Fruit fly (Drosophila melanogaster) whole organism, pupa: Measurements from ENCODE around the gene CG13113.

Experiments
- CG32121 ChIP-seq: fragments of 200-800 bp; sonication (Bioruptor generic); IDR thresholded peaks from 2 replicates; pipeline ENCODE4 v1.3.6; 2022; ENCODE audit warnings: missing biosample characterization, missing genetic modification characterization
- CG34367 ChIP-seq: fragments of 200-800 bp; sonication (Bioruptor generic); optimal IDR thresholded peaks from 2 replicates; lab custom pipeline; 2018; ENCODE audit warnings: missing biosample characterization, mild to moderate bottlenecking, missing genetic modification characterization
- CG4496 ChIP-seq: fragments of 200-800 bp; sonication (Bioruptor generic); IDR thresholded peaks from 3 replicates; pipeline ENCODE4 v1.3.6; 2022; ENCODE audit warnings: missing biosample characterization, missing genetic modification characterization
- CG9948 ChIP-seq: fragments of 200-800 bp; sonication (Bioruptor generic); optimal IDR thresholded peaks from 2 replicates; lab custom pipeline; 2018; ENCODE audit warnings: missing biosample characterization, mild to moderate bottlenecking, missing genetic modification characterization, moderate library complexity
- D1 ChIP-seq: fragments of 200-800 bp; sonication (Bioruptor generic); optimal IDR thresholded peaks from 2 replicates; lab custom pipeline; 2018; ENCODE audit warnings: missing biosample characterization, mild to moderate bottlenecking, missing genetic modification characterization, moderate library complexity
- EcR ChIP-seq: fragments of 200-800 bp; sonication (Bioruptor generic); optimal IDR thresholded peaks from 3 replicates; lab custom pipeline; 2019; ENCODE audit warnings: missing biosample characterization, missing genetic modification characterization, mild to moderate bottlenecking, moderate library complexity, missing genetic modification reagents

DNA sequence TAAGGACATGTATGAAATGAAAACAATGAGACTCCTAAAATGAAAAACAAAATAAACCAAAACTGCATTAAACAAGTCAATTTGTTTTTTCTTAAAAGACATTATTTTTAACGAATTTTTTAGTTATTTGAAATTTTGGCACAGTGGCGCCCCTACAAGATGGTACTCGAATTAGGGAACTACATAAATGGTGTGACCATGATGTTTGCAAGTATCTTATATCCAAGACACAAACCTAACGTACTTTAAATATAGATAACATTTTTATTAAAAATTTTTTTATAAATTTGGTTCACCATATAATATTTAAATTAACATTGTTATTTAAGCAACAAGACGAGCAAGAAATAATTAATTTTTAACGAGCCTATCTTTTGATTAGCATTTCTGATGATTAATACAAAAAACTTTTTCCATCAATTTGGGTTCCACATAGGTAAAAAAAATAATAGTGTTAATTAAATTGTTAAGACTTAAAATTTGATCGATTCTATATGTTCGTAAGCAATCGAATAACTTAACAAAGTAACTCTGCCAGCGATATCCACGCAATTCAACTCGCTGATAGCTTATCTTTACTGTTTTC is 3.9 kb upstream of the CG13113 start, which contains the start of gene CG17855:
- no peak for TF ChIP-seq CG4496 (GFP tag; lab: Robert Waterston, UW)
- peak; percentile 86 for TF ChIP-seq D1
- no peak for TF ChIP-seq CG34367 (tag; lab: Kevin White, UChicago)
- TF ChIP-seq CG32121 (GFP tag; lab: Robert Waterston, UW) = no peak
- TF ChIP-seq CG9948 (tag; lab: Kevin White, UChicago) = no peak
- TF ChIP-seq EcR (GFP tag; lab: Kevin White, UChicago) = no peak
